Fruit fly (Drosophila melanogaster) whole organism, embryonic: ENCODE data around the gene tex.
A peak's percentile ranks its signal among the peaks of the same experiment; 100 is the strongest.

Experiments used
- Antp ChIP-seq: fragments of 200-800 bp; sonication (Bioruptor generic); optimal IDR thresholded peaks from 3 replicates; lab custom pipeline; 2016; ENCODE audit warnings: missing biosample characterization, missing genetic modification characterization
- Atf-2 ChIP-seq: fragments of 200-800 bp; sonication (Bioruptor generic); optimal IDR thresholded peaks from 2 replicates; lab custom pipeline; 2016; ENCODE audit warnings: missing biosample characterization, missing genetic modification characterization
- CG10543 ChIP-seq: fragments of 200-800 bp; sonication (Bioruptor generic); optimal IDR thresholded peaks from 3 replicates; lab custom pipeline; 2017; ENCODE audit warnings: missing biosample characterization, mild to moderate bottlenecking, missing genetic modification characterization, moderate library complexity
- CG10565 ChIP-seq: fragments of 200-800 bp; sonication (Bioruptor generic); optimal IDR thresholded peaks from 3 replicates; lab custom pipeline; 2016; ENCODE audit warnings: missing biosample characterization, mild to moderate bottlenecking, missing genetic modification characterization
- CG10959 ChIP-seq: fragments of 200-800 bp; sonication (Bioruptor generic); IDR thresholded peaks from 2 replicates; pipeline ENCODE4 v1.3.6; 2022; ENCODE audit warnings: missing biosample characterization, missing genetic modification characterization
- CG15269 ChIP-seq: fragments of 200-800 bp; sonication (Bioruptor generic); optimal IDR thresholded peaks from 2 replicates; lab custom pipeline; 2018; ENCODE audit warnings: missing biosample characterization, mild to moderate bottlenecking, missing genetic modification characterization, moderate library complexity
- CG17912 ChIP-seq: fragments of 200-800 bp; sonication (Bioruptor generic); optimal IDR thresholded peaks from 2 replicates; lab custom pipeline; 2018; ENCODE audit warnings: missing biosample characterization, mild to moderate bottlenecking, missing genetic modification characterization
- CG1792 ChIP-seq: fragments of 200-800 bp; sonication (Bioruptor generic); optimal IDR thresholded peaks from 2 replicates; lab custom pipeline; 2016; ENCODE audit warnings: missing biosample characterization, missing genetic modification characterization
- CG2202 ChIP-seq: fragments of 200-800 bp; sonication (Bioruptor generic); optimal IDR thresholded peaks from 2 replicates; lab custom pipeline; 2018; ENCODE audit warnings: missing biosample characterization, mild to moderate bottlenecking, missing genetic modification characterization
- CG2712 ChIP-seq: fragments of 200-800 bp; optimal IDR thresholded peaks from 3 replicates; lab custom pipeline; 2019; ENCODE audit warnings: missing biosample characterization, mild to moderate bottlenecking, missing genetic modification characterization, moderate library complexity
- CG3065 ChIP-seq: fragments of 200-800 bp; sonication (Bioruptor generic); optimal IDR thresholded peaks from 2 replicates; lab custom pipeline; 2016; ENCODE audit warnings: missing biosample characterization, missing genetic modification characterization
- CG3163 ChIP-seq: fragments of 200-800 bp; sonication (Bioruptor generic); optimal IDR thresholded peaks from 3 replicates; lab custom pipeline; 2016; ENCODE audit warnings: missing biosample characterization, missing genetic modification characterization
- CG3726 ChIP-seq: fragments of 200-800 bp; sonication (Bioruptor generic); IDR thresholded peaks from 3 replicates; pipeline ENCODE4, ENCODE4 v1.3.6; 2022; ENCODE audit warnings: missing biosample characterization, missing genetic modification characterization
- CG42726 ChIP-seq: fragments of 200-800 bp; sonication (Bioruptor generic); IDR thresholded peaks from 2 replicates; pipeline ENCODE4 v1.3.6; 2022; ENCODE audit warnings: missing biosample characterization, missing genetic modification characterization; ENCODE audit not compliant: partially characterized antibody
- CG4360 ChIP-seq: fragments of 200-800 bp; sonication (Bioruptor generic); IDR thresholded peaks from 2 replicates; pipeline ENCODE4 v1.3.6; 2022; ENCODE audit warnings: missing biosample characterization, missing genetic modification characterization
- CG4617 ChIP-seq: fragments of 200-800 bp; sonication (Bioruptor generic); optimal IDR thresholded peaks from 3 replicates; lab custom pipeline; 2016; ENCODE audit warnings: missing biosample characterization, missing genetic modification characterization, borderline replicate concordance
- CG7271 ChIP-seq: fragments of 200-800 bp; sonication (Bioruptor generic); optimal IDR thresholded peaks from 2 replicates; lab custom pipeline; 2018; ENCODE audit warnings: missing biosample characterization, mild to moderate bottlenecking, missing genetic modification characterization, moderate library complexity
- CG8924 ChIP-seq: fragments of 200-800 bp; optimal IDR thresholded peaks from 3 replicates; lab custom pipeline; 2019; ENCODE audit warnings: missing biosample characterization, mild to moderate bottlenecking, missing genetic modification characterization, moderate library complexity
- CG9609 ChIP-seq: fragments of 200-800 bp; sonication (Bioruptor generic); optimal IDR thresholded peaks from 3 replicates; lab custom pipeline; 2016; ENCODE audit warnings: missing biosample characterization, missing genetic modification characterization
- CG9797 ChIP-seq: fragments of 200-800 bp; sonication (Bioruptor generic); optimal IDR thresholded peaks from 3 replicates; lab custom pipeline; 2018; ENCODE audit warnings: missing biosample characterization, mild to moderate bottlenecking, missing genetic modification characterization
- CHES-1-like ChIP-seq: fragments of 200-800 bp; sonication (Bioruptor generic); optimal IDR thresholded peaks from 2 replicates; lab custom pipeline; 2016; ENCODE audit warnings: missing biosample characterization, missing genetic modification characterization
- CkIIα-i1 ChIP-seq: fragments of 200-800 bp; sonication (Bioruptor generic); IDR thresholded peaks from 2 replicates; pipeline ENCODE4 v1.3.6; 2022; ENCODE audit warnings: missing biosample characterization, missing genetic modification characterization
- CrebB ChIP-seq: fragments of 200-800 bp; sonication (Bioruptor generic); optimal IDR thresholded peaks from 3 replicates; lab custom pipeline; 2018; ENCODE audit warnings: missing biosample characterization, mild to moderate bottlenecking, missing genetic modification characterization
- Dbx ChIP-seq: fragments of 200-800 bp; sonication (Bioruptor generic); IDR thresholded peaks from 3 replicates; pipeline ENCODE4 v1.3.6; 2022; ENCODE audit warnings: missing biosample characterization, missing genetic modification characterization
- E2f1 ChIP-seq: fragments of 200-800 bp; sonication (Bioruptor generic); IDR thresholded peaks from 2 replicates; pipeline ENCODE4 v1.3.6; 2022; ENCODE audit warnings: missing biosample characterization, missing genetic modification characterization
- E2f2 ChIP-seq: fragments of 200-800 bp; sonication (Bioruptor generic); IDR thresholded peaks from 2 replicates; pipeline ENCODE4 v1.3.6; 2022; ENCODE audit warnings: missing biosample characterization, missing genetic modification characterization
- ERR ChIP-seq: fragments of 200-800 bp; sonication (Bioruptor generic); optimal IDR thresholded peaks from 2 replicates; lab custom pipeline; 2016; ENCODE audit warnings: missing biosample characterization, missing genetic modification characterization
- Ets65A ChIP-seq: fragments of 200-800 bp; sonication (Bioruptor generic); peaks from one replicate; lab custom pipeline; 2016; ENCODE audit warnings: missing biosample characterization, missing genetic modification characterization
- Ets97D ChIP-seq: fragments of 200-800 bp; sonication (Bioruptor generic); optimal IDR thresholded peaks from 3 replicates; lab custom pipeline; 2016; ENCODE audit warnings: missing biosample characterization, missing genetic modification characterization
- Fer3 ChIP-seq: fragments of 200-800 bp; sonication (Bioruptor generic); optimal IDR thresholded peaks from 2 replicates; lab custom pipeline; 2018; ENCODE audit warnings: missing biosample characterization, mild to moderate bottlenecking, missing genetic modification characterization, moderate library complexity
- GATAe ChIP-seq: fragments of 200-800 bp; sonication (Bioruptor generic); conservative IDR thresholded peaks from 2 replicates; pipeline ENCODE4 v1.3.6; 2022; ENCODE audit warnings: missing biosample characterization, missing genetic modification characterization
- HLH3B ChIP-seq: fragments of 200-800 bp; sonication (Bioruptor generic); IDR thresholded peaks from 2 replicates; pipeline ENCODE4 v1.3.6; 2022; ENCODE audit warnings: missing biosample characterization, missing genetic modification characterization
- MESR4 ChIP-seq: fragments of 200-800 bp; sonication (Bioruptor generic); optimal IDR thresholded peaks from 2 replicates; lab custom pipeline; 2018; ENCODE audit warnings: missing biosample characterization, mild to moderate bottlenecking, missing genetic modification characterization, moderate library complexity
- Oaz ChIP-seq: fragments of 200-800 bp; sonication (Bioruptor generic); IDR thresholded peaks from 2 replicates; pipeline ENCODE4 v1.3.6; 2022; ENCODE audit warnings: missing biosample characterization, missing genetic modification characterization
- Poxn ChIP-seq: fragments of 200-800 bp; sonication (Bioruptor generic); IDR thresholded peaks from 2 replicates; pipeline ENCODE4 v1.3.6; 2022; ENCODE audit warnings: missing biosample characterization, missing genetic modification characterization
- Side ChIP-seq: fragments of 200-800 bp; sonication (Bioruptor generic); optimal IDR thresholded peaks from 2 replicates; lab custom pipeline; 2016; ENCODE audit warnings: missing biosample characterization, missing genetic modification characterization
- Ssrp ChIP-seq: fragments of 200-800 bp; sonication (Bioruptor generic); optimal IDR thresholded peaks from 2 replicates; lab custom pipeline; 2018; ENCODE audit warnings: missing biosample characterization, mild to moderate bottlenecking, missing genetic modification characterization, moderate library complexity
- Tbp ChIP-seq: fragments of >200 bp; optimal IDR thresholded peaks from 2 replicates; lab custom pipeline; 2018; ENCODE audit warnings: missing biosample characterization, missing genetic modification characterization
- ab ChIP-seq: fragments of 200-800 bp; sonication (Bioruptor generic); optimal IDR thresholded peaks from 2 replicates; lab custom pipeline; 2016; ENCODE audit warnings: missing biosample characterization, missing genetic modification characterization
- bsh ChIP-seq, 2 experiments: fragments of 200-800 bp; sonication (Bioruptor generic); optimal IDR thresholded peaks; 2 replicates each; lab custom pipeline; 2017 to 2018; ENCODE audit warnings: mild to moderate bottlenecking in 2 of 2, missing biosample characterization in 2 of 2, missing genetic modification characterization in 2 of 2, moderate library complexity in 1 of 2
- croc ChIP-seq: fragments of 200-800 bp; sonication (Bioruptor generic); conservative IDR thresholded peaks from 3 replicates; pipeline ENCODE4 v1.3.6; 2022; ENCODE audit warnings: missing biosample characterization, missing genetic modification characterization
- gcm2 ChIP-seq: fragments of 200-800 bp; sonication (Bioruptor generic); optimal IDR thresholded peaks from 2 replicates; lab custom pipeline; 2016; ENCODE audit warnings: missing biosample characterization, missing genetic modification characterization
- gfzf ChIP-seq: fragments of 200-800 bp; sonication (Bioruptor generic); optimal IDR thresholded peaks from 2 replicates; lab custom pipeline; 2016; ENCODE audit warnings: missing biosample characterization, mild to moderate bottlenecking, missing genetic modification characterization, moderate library complexity
- nau ChIP-seq: fragments of 200-800 bp; sonication (Bioruptor generic); optimal IDR thresholded peaks from 3 replicates; lab custom pipeline; 2017; ENCODE audit warnings: missing biosample characterization, mild to moderate bottlenecking, missing genetic modification characterization, missing genetic modification reagents
- repo ChIP-seq: fragments of 200-800 bp; sonication (Bioruptor generic); optimal IDR thresholded peaks from 2 replicates; lab custom pipeline; 2016; ENCODE audit warnings: missing biosample characterization, missing genetic modification characterization
- scrt ChIP-seq: fragments of 200-800 bp; sonication (Bioruptor generic); optimal IDR thresholded peaks from 2 replicates; lab custom pipeline; 2018; ENCODE audit warnings: missing biosample characterization, mild to moderate bottlenecking, missing genetic modification characterization, moderate library complexity
- sens ChIP-seq: fragments of 200-800 bp; sonication (Bioruptor generic); peaks from one replicate; lab custom pipeline; 2016; ENCODE audit warnings: missing biosample characterization, missing genetic modification characterization
- slbo ChIP-seq: fragments of 200-800 bp; sonication (Bioruptor generic); IDR thresholded peaks from 2 replicates; pipeline ENCODE4 v1.3.6; 2022; ENCODE audit warnings: missing biosample characterization, missing genetic modification characterization
- so ChIP-seq: fragments of 200-800 bp; sonication (Bioruptor generic); IDR thresholded peaks from 3 replicates; pipeline ENCODE4 v1.3.6; 2022; ENCODE audit warnings: missing biosample characterization, missing genetic modification characterization
- sug ChIP-seq: fragments of 200-800 bp; optimal IDR thresholded peaks from 2 replicates; lab custom pipeline; 2019; ENCODE audit warnings: missing biosample characterization, mild to moderate bottlenecking, missing genetic modification characterization, moderate library complexity

tex gene

dm6 chr3R:8264302-8265080 is 44.0 kb downstream of the tex start, which contains the start of the genes RPA1 and Mcm2 (continued):
- TF ChIP-seq CG1792 (GFP tag; lab: Kevin White, UChicago) (peak; percentile 32), bsh (GFP tag; optimal IDR thresholded peaks at IDR 0.05; lab: Kevin White, UChicago) (peak in 1 of 2 experiments; percentile 66), Dbx (peak; percentile 79), Oaz (GFP tag; lab: Robert Waterston, UW) (0 out of 2 replicates have a peak, but pooled peaks have one; percentile 29), CkIIα-i1 (GFP tag; lab: Robert Waterston, UW) (no peak), CG7271 (tag; lab: Kevin White, UChicago) (no peak), CG9797 (GFP tag; lab: Kevin White, UChicago) (no peak), Ets65A (GFP tag; lab: Kevin White, UChicago) (peak; percentile 97), CG4360 (GFP tag; lab: Robert Waterston, UW) (peak; percentile 14; the same call in 1 of the 2 replicates), CG9609 (GFP tag; lab: Kevin White, UChicago) (peak; percentile 67), sug (tag; lab: Kevin White, UChicago) (peak; percentile 82), Fer3 (tag; lab: Kevin White, UChicago) (peak; percentile 68), Atf-2 (GFP tag; lab: Kevin White, UChicago) (no peak), Side (GFP tag; lab: Kevin White, UChicago) (peak; percentile 5), nau (GFP tag; lab: Kevin White, UChicago) (no peak), Ets97D (GFP tag; lab: Kevin White, UChicago) (peak; percentile 24), repo (GFP tag; lab: Kevin White, UChicago) (no peak), croc (GFP tag; lab: Robert Waterston, UW) (peak; percentile 56), Tbp (GFP tag; lab: Kevin White, UChicago) (no peak), CG15269 (peak; percentile 78), gcm2 (GFP tag; lab: Kevin White, UChicago) (no peak), CG10565 (GFP tag; lab: Kevin White, UChicago) (no peak), CG2202 (peak; percentile 22), Poxn (GFP tag; lab: Robert Waterston, UW) (peak; percentile 54; the same call in 1 of the 2 replicates), gfzf (no peak), Antp (GFP tag; lab: Kevin White, UChicago) (peak; percentile 58), CG17912 (GFP tag; lab: Kevin White, UChicago) (no peak), CG8924 (tag; lab: Kevin White, UChicago) (peak; percentile 81), E2f1 (GFP tag; lab: Robert Waterston, UW) (peak; percentile 93), GATAe (GFP tag; lab: Robert Waterston, UW) (peak; percentile 33), HLH3B (GFP tag; lab: Robert Waterston, UW) (peak; percentile 56), CrebB (no peak), ab (GFP tag; lab: Kevin White, UChicago) (no peak), CG10959 (GFP tag; lab: Robert Waterston, UW) (peak; percentile 51), CG3726 (GFP tag; lab: Robert Waterston, UW) (peak; percentile 70; the same call in 1 of the 3 replicates), CG4617 (GFP tag; lab: Kevin White, UChicago) (peak; percentile 41), E2f2 (GFP tag; lab: Robert Waterston, UW) (peak; percentile 73), so (0 out of 3 replicates have a peak, but pooled peaks have one; percentile 45), CG42726 (GFP tag; lab: Robert Waterston, UW) (0 out of 2 replicates have a peak, but pooled peaks have one; percentile 38), CG10543 (GFP tag; lab: Kevin White, UChicago) (peak; percentile 89), ERR (GFP tag; lab: Kevin White, UChicago) (no peak), sens (GFP tag; lab: Kevin White, UChicago) (peak; percentile 91), Ssrp (tag; lab: Kevin White, UChicago) (peak; percentile 82), MESR4 (GFP tag; lab: Kevin White, UChicago) (peak; percentile 42), slbo (peak; percentile 95), scrt (GFP tag; lab: Kevin White, UChicago) (peak; percentile 55), CG3065 (GFP tag; lab: Kevin White, UChicago) (no peak), CG2712 (tag; lab: Kevin White, UChicago) (peak; percentile 83), CHES-1-like (GFP tag; lab: Kevin White, UChicago) (no peak), CG3163 (GFP tag; lab: Kevin White, UChicago) (peak; percentile 22)
